Fruit fly (Drosophila melanogaster): Measurements from ENCODE around the gene CG5958.

- TF ChIP-seq CG33017 (tag; optimal IDR thresholded peaks at IDR 0.05) (no peak), pad (GFP tag; optimal IDR thresholded peaks at IDR 0.05) (no peak), Hr96 (GFP tag; optimal IDR thresholded peaks at IDR 0.05) (no peak), cic (GFP tag; optimal IDR thresholded peaks at IDR 0.05) (no peak), Clk (GFP tag; optimal IDR thresholded peaks at IDR 0.05) (no peak), CG7101 (tag; optimal IDR thresholded peaks at IDR 0.05) (no peak), bab1 (GFP tag; optimal IDR thresholded peaks at IDR 0.05) (no peak), toe (GFP tag; optimal IDR thresholded peaks at IDR 0.05) (no peak), CG1620 (GFP tag; optimal IDR thresholded peaks at IDR 0.05) (no peak), CG5204 (GFP tag; optimal IDR thresholded peaks at IDR 0.05) (no peak), cnc (optimal IDR thresholded peaks at IDR 0.05) (no peak), CG12768 (GFP tag; optimal IDR thresholded peaks at IDR 0.05) (no peak), kay (GFP tag; ENCODE audit: borderline replicate concordance) (no peak)
Measured at dm6 chr2L:7425690-7426056, 7.6 kb downstream of the CG5958 start.
